Worm (Caenorhabditis elegans) whole organism, young adult: ENCODE data around the gene dars-2.

Source experiments
- C06A6.2 ChIP-seq: fragments of 200-800 bp; sonication (Bioruptor generic); conservative IDR thresholded peaks from 2 replicates; pipeline ENCODE4 v1.3.6; 2022; ENCODE audit warnings: missing genetic modification characterization, missing compliant biosample characterization
- D2030.7 ChIP-seq: fragments of 200-800 bp; sonication (Bioruptor generic); IDR thresholded peaks from 2 replicates; pipeline ENCODE4 v1.3.6; 2022; ENCODE audit warnings: missing genetic modification reagents, missing genetic modification characterization, missing compliant biosample characterization
- F23B12.7 ChIP-seq: sonication (generic microtip); optimal IDR thresholded peaks from 2 replicates; lab custom pipeline; 2017; ENCODE audit warnings: missing genetic modification characterization, mild to moderate bottlenecking, missing compliant biosample characterization, antibody characterized with exemption, moderate library complexity; ENCODE audit not compliant: insufficient read depth
- F37B4.10 ChIP-seq: fragments of 200-800 bp; sonication (Bioruptor generic); IDR thresholded peaks from 2 replicates; pipeline ENCODE4 v1.3.6; 2022; ENCODE audit warnings: missing genetic modification characterization, missing compliant biosample characterization
- F39B2.1 ChIP-seq: fragments of 200-800 bp; sonication (Bioruptor generic); IDR thresholded peaks from 2 replicates; pipeline ENCODE4 v1.3.6; 2022; ENCODE audit warnings: missing genetic modification reagents, missing genetic modification characterization, missing compliant biosample characterization
- F49E8.2 ChIP-seq: sonication (generic microtip); optimal IDR thresholded peaks from 3 replicates; lab custom pipeline; 2017; ENCODE audit warnings: missing genetic modification characterization, mild to moderate bottlenecking, missing compliant biosample characterization, antibody characterized with exemption, moderate library complexity; ENCODE audit not compliant: insufficient read depth
- F57A8.1 ChIP-seq: fragments of 200-800 bp; sonication (Bioruptor generic); optimal IDR thresholded peaks from 2 replicates; lab custom pipeline; 2018; ENCODE audit warnings: mild to moderate bottlenecking, missing genetic modification characterization, moderate library complexity, missing compliant biosample characterization
- F57C9.4 ChIP-seq: sonication (generic microtip); optimal IDR thresholded peaks from 2 replicates; lab custom pipeline; 2017; ENCODE audit warnings: mild to moderate bottlenecking, missing genetic modification characterization, missing compliant biosample characterization
- Y56A3A.18 ChIP-seq: fragments of 200-800 bp; sonication (Bioruptor generic); IDR thresholded peaks from 2 replicates; pipeline ENCODE4 v1.3.6; 2022; ENCODE audit warnings: missing genetic modification reagents, missing genetic modification characterization, missing compliant biosample characterization
- ccch-3 ChIP-seq: fragments of 200-800 bp; sonication (Bioruptor generic); optimal IDR thresholded peaks from 2 replicates; lab custom pipeline; 2018; ENCODE audit warnings: mild to moderate bottlenecking, missing genetic modification characterization, missing compliant biosample characterization
- cebp-1 ChIP-seq, 2 experiments: fragments of 200-800 bp in 1 of 2; sonication (Bioruptor generic) in 1 of 2; sonication (generic microtip) in 1 of 2; IDR thresholded peaks in 1 of 2; optimal IDR thresholded peaks in 1 of 2; 2 replicates each; pipeline versions ENCODE4 v1.3.6 to Lab custom; 2017 to 2022; ENCODE audit warnings: missing compliant biosample characterization in 2 of 2, missing genetic modification characterization in 2 of 2, mild to moderate bottlenecking in 1 of 2, missing genetic modification reagents in 1 of 2, moderate library complexity in 1 of 2
- cebp-2 ChIP-seq: fragments of 200-800 bp; sonication (Bioruptor generic); IDR thresholded peaks from 2 replicates; pipeline ENCODE4 v1.3.6; 2022; ENCODE audit warnings: missing genetic modification characterization, missing compliant biosample characterization
- ceh-40 ChIP-seq: fragments of 200-800 bp; sonication (Bioruptor generic); IDR thresholded peaks from 2 replicates; pipeline ENCODE4 v1.3.6; 2022; ENCODE audit warnings: missing genetic modification characterization, missing compliant biosample characterization
- ceh-79 ChIP-seq: sonication (generic microtip); optimal IDR thresholded peaks from 2 replicates; lab custom pipeline; 2017; ENCODE audit warnings: mild to moderate bottlenecking, missing genetic modification characterization, missing compliant biosample characterization
- chd-7 ChIP-seq: sonication (generic microtip); optimal IDR thresholded peaks from 2 replicates; lab custom pipeline; 2016; ENCODE audit warnings: mild to moderate bottlenecking, missing genetic modification characterization, moderate library complexity, missing compliant biosample characterization
- die-1 ChIP-seq: sonication (generic microtip); optimal IDR thresholded peaks from 2 replicates; lab custom pipeline; 2016; ENCODE audit warnings: missing genotype, mild to moderate bottlenecking, missing genetic modification characterization, missing compliant biosample characterization
- dox-1 ChIP-seq: fragments of 200-800 bp; sonication (Bioruptor generic); IDR thresholded peaks from 2 replicates; pipeline ENCODE4 v1.3.6; 2022; ENCODE audit warnings: missing genetic modification reagents, missing genetic modification characterization, missing compliant biosample characterization
- dpff-1 ChIP-seq: sonication (generic microtip); optimal IDR thresholded peaks from 2 replicates; lab custom pipeline; 2017; ENCODE audit warnings: mild to moderate bottlenecking, missing genetic modification characterization, missing compliant biosample characterization
- dpl-1 ChIP-seq: fragments of 150-350 bp; optimal IDR thresholded peaks from 2 replicates; lab custom pipeline; 2014; ENCODE audit warnings: missing biosample characterization, missing genetic modification reagents, missing genetic modification characterization
- efl-1 ChIP-seq: fragments of 150-350 bp; optimal IDR thresholded peaks from 2 replicates; lab custom pipeline; 2014; ENCODE audit warnings: missing biosample characterization, missing genetic modification reagents, missing genetic modification characterization
- egl-18 ChIP-seq: fragments of 200-800 bp; sonication (Bioruptor generic); IDR thresholded peaks from 2 replicates; pipeline ENCODE4 v1.3.6; 2022; ENCODE audit warnings: missing genetic modification reagents, missing genetic modification characterization, missing compliant biosample characterization
- hmg-20 ChIP-seq: fragments of 200-800 bp; sonication (Bioruptor generic); IDR thresholded peaks from 2 replicates; pipeline ENCODE4 v1.3.6; 2022; ENCODE audit warnings: missing genetic modification reagents, missing genetic modification characterization, missing compliant biosample characterization
- let-526 ChIP-seq: fragments of 200-800 bp; sonication (Bioruptor generic); IDR thresholded peaks from 2 replicates; pipeline ENCODE4 v1.3.6; 2022; ENCODE audit warnings: missing genetic modification reagents, missing genetic modification characterization, missing compliant biosample characterization
- lin-40 ChIP-seq: sonication (generic microtip); optimal IDR thresholded peaks from 2 replicates; lab custom pipeline; 2016; ENCODE audit warnings: missing genetic modification characterization, mild to moderate bottlenecking, missing compliant biosample characterization, missing genotype, missing genetic modification reagents
- lsy-27 ChIP-seq: sonication (generic microtip); optimal IDR thresholded peaks from 2 replicates; lab custom pipeline; 2017; ENCODE audit warnings: missing genetic modification characterization, mild to moderate bottlenecking, missing compliant biosample characterization, antibody characterized with exemption, missing genotype, borderline replicate concordance; ENCODE audit not compliant: insufficient read depth
- madf-3 ChIP-seq: fragments of 200-800 bp; sonication (Bioruptor generic); IDR thresholded peaks from 2 replicates; pipeline ENCODE4 v1.3.6; 2022; ENCODE audit warnings: missing genetic modification reagents, missing genetic modification characterization, missing compliant biosample characterization
- madf-6 ChIP-seq: fragments of 200-800 bp; sonication (Bioruptor generic); IDR thresholded peaks from 2 replicates; pipeline ENCODE4 v1.3.6; 2022; ENCODE audit warnings: missing genetic modification reagents, missing genetic modification characterization, missing compliant biosample characterization
- mel-28 ChIP-seq: sonication (generic microtip); optimal IDR thresholded peaks from 2 replicates; lab custom pipeline; 2016; ENCODE audit warnings: borderline replicate concordance, mild to moderate bottlenecking, missing genetic modification characterization, missing compliant biosample characterization
- nhr-80 ChIP-seq: sonication (generic microtip); optimal IDR thresholded peaks from 2 replicates; lab custom pipeline; 2016; ENCODE audit warnings: missing genetic modification characterization, missing compliant biosample characterization
- repo-1 ChIP-seq: sonication (generic microtip); optimal IDR thresholded peaks from 2 replicates; lab custom pipeline; 2017; ENCODE audit warnings: mild to moderate bottlenecking, missing genetic modification characterization, missing compliant biosample characterization
- snpc-3.4 ChIP-seq: sonication (generic microtip); optimal IDR thresholded peaks from 2 replicates; lab custom pipeline; 2017; ENCODE audit warnings: missing genetic modification characterization, mild to moderate bottlenecking, missing compliant biosample characterization, antibody characterized with exemption, moderate library complexity, missing genotype, missing genetic modification reagents
- snpc-4 ChIP-seq, 5 experiments: fragments of 150-350 bp in 1 of 5; sonication (generic microtip) in 4 of 5; optimal IDR thresholded peaks; 2 replicates each; lab custom pipeline; 2014 to 2018; ENCODE audit warnings: missing genetic modification characterization in 5 of 5, missing biosample characterization in 3 of 5, antibody characterized with exemption in 2 of 5, mild to moderate bottlenecking in 2 of 5, missing compliant biosample characterization in 2 of 5, missing genotype in 2 of 5, moderate library complexity in 2 of 5, missing genetic modification reagents in 1 of 5
- sptf-2 ChIP-seq: fragments of 200-800 bp; sonication (Bioruptor generic); optimal IDR thresholded peaks from 2 replicates; lab custom pipeline; 2018; ENCODE audit warnings: mild to moderate bottlenecking, missing genetic modification characterization, missing compliant biosample characterization
- zfh-2 ChIP-seq: fragments of 200-800 bp; sonication (Bioruptor generic); conservative IDR thresholded peaks from 2 replicates; pipeline ENCODE4 v1.3.6; 2022; ENCODE audit warnings: missing genetic modification reagents, missing genetic modification characterization, missing compliant biosample characterization
- zim-3 ChIP-seq: sonication (generic microtip); optimal IDR thresholded peaks from 2 replicates; lab custom pipeline; 2017; ENCODE audit warnings: mild to moderate bottlenecking, missing genetic modification characterization, moderate library complexity, missing compliant biosample characterization
- ztf-22 ChIP-seq: fragments of 200-800 bp; sonication (Bioruptor generic); optimal IDR thresholded peaks from 2 replicates; lab custom pipeline; 2018; ENCODE audit warnings: mild to moderate bottlenecking, missing genetic modification characterization, moderate library complexity, missing compliant biosample characterization
- ztf-26 ChIP-seq: sonication (generic microtip); optimal IDR thresholded peaks from 2 replicates; lab custom pipeline; 2017; ENCODE audit warnings: missing genetic modification characterization, missing compliant biosample characterization
- ztf-3 ChIP-seq: fragments of 200-800 bp; sonication (Bioruptor generic); optimal IDR thresholded peaks from 2 replicates; lab custom pipeline; 2018; ENCODE audit warnings: mild to moderate bottlenecking, missing genetic modification characterization, missing compliant biosample characterization
- ztf-6 ChIP-seq: fragments of 200-800 bp; sonication (Bioruptor generic); IDR thresholded peaks from 2 replicates; pipeline ENCODE4 v1.3.6; 2022; ENCODE audit warnings: missing genetic modification reagents, missing genetic modification characterization, missing compliant biosample characterization

Gene dars-2

DNA sequence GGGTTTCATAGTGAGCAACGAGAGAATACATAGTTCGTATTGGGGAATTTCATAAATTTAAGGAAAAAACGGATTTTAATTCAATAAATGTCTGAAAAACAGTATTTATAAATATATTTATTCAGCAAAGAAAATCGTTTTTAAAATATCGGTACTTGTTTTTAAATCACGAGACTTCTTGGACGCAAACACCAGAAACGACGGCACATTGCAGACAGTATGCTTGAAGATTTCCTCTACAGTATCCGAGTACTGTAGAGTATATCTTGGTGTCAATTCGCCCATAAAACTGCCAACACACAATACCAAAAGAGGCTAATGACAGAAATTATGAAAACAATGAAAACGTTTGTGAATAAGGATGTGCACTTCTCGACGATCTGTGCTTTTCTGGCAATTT, 17.3 kb downstream of the dars-2 start (continued):
- no peak; the same call in 1 of the 2 replicates for TF ChIP-seq madf-6
- TF ChIP-seq snpc-3.4 (tag; lab: Kevin White, UChicago), result peak; percentile 24
- no peak for TF ChIP-seq let-526
- TF ChIP-seq snpc-4 (GFP tag; optimal IDR thresholded peaks at IDR 0.05; lab: Kevin White, UChicago), result no peak
- TF ChIP-seq snpc-4 (tag; optimal IDR thresholded peaks at IDR 0.05; lab: Kevin White, UChicago), result peak in 1 of 4 experiments; percentile 49
- no peak for TF ChIP-seq ceh-79 (tag; lab: Kevin White, UChicago)
- TF ChIP-seq F23B12.7 (tag; lab: Kevin White, UChicago), result peak; percentile 64
- TF ChIP-seq lsy-27, result no peak
- TF ChIP-seq ceh-40 (GFP tag; lab: Robert Waterston, UW), result no peak
- TF ChIP-seq ztf-3 (GFP tag; lab: Kevin White, UChicago), result no peak
- TF ChIP-seq dox-1, result peak; percentile 29; the same call in 1 of the 2 replicates
- TF ChIP-seq F57A8.1 (GFP tag; lab: Kevin White, UChicago), result no peak
- TF ChIP-seq dpl-1 (GFP tag; lab: Kevin White, UChicago), result peak; percentile 20

DNA sequence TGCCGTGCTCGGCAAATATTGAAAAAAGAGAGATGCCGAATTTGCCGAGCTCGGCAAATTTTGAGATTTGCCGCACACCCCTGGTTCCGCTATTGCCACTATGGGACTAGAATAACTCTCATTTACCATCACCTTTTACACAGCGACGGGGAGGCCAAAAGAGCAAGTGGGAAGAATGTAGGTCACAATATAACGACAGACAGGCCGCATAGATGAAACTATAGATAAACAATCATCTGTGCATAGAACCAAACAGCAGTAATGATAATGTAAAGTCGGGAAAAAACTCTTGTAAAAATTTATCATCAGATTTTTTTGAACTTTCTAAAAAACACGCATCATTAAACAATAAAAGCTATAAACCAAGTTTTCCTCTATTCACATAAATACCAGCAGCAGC, 19.9 kb downstream of the dars-2 start, which contains the start of gene kmo-2:
TSS of gene kmo-2 (minus strand) at position 101 of the 400 bp plus-strand sequence.
- TF ChIP-seq madf-3 (GFP tag; lab: Robert Waterston, UW), result no peak
- no peak for TF ChIP-seq die-1 (tag; lab: Kevin White, UChicago)
- TF ChIP-seq egl-18 (GFP tag; lab: Robert Waterston, UW), result no peak
- TF ChIP-seq sptf-2 (GFP tag; lab: Kevin White, UChicago), result no peak
- no peak for TF ChIP-seq chd-7
- no peak for TF ChIP-seq F57C9.4 (tag; lab: Kevin White, UChicago)
- TF ChIP-seq cebp-1 (GFP tag; IDR thresholded peaks at IDR 0.05; lab: Robert Waterston, UW), result no peak
- no peak for TF ChIP-seq cebp-1 (tag; optimal IDR thresholded peaks at IDR 0.05; lab: Kevin White, UChicago)
- TF ChIP-seq C06A6.2 (GFP tag; lab: Robert Waterston, UW), result no peak
- TF ChIP-seq dpff-1, result no peak
- TF ChIP-seq zfh-2, result no peak
- no peak for TF ChIP-seq nhr-80 (tag; lab: Kevin White, UChicago)
- no peak for TF ChIP-seq mel-28 (tag; lab: Kevin White, UChicago)
- no peak for TF ChIP-seq madf-6
- no peak for TF ChIP-seq zim-3

DNA sequence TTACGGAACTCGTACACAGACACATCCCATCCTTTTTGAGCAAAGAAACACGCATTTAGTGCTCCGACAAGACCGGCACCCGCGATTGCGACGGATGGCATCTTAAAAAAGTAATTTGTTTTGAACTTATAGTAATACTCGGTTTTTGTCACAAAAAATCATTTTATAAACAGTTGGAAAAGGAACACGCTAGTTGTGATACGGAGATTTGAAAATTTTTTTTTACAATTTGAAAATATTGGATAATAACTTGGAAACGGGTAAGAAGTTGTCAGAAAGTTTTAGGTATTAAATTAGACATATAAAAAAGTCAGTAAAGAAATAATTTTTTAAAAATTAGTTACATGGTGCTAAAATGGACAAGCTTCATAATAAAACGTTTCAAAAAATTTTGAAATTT, 21.9 kb downstream of the dars-2 start, which contains the start of gene kmo-1:
TSS of gene kmo-1 (minus strand) at position 101 of the 400 bp plus-strand sequence.
- TF ChIP-seq F49E8.2 (no peak), F37B4.10 (GFP tag; lab: Robert Waterston, UW) (no peak)

DNA sequence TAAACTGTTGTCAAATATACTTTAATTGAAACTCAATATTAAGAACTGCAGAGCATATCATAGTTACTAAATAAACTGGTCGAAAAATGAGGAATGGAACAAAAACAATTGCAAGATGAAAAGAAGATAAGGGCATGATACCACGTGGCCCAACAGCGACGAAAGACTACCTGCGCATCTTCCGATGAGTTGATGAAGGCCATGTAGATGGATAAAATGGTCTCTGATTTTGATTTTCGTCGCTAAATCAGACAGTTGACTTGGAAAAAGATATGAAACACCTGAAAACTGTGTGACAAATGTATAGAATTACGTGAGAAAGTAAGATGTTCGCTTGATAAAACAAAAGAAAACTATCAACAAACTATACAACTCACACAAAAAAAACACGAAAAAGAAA, 22.9 kb downstream of the dars-2 start:
- TF ChIP-seq lin-40 (tag; lab: Kevin White, UChicago) (no peak), hmg-20 (GFP tag; lab: Robert Waterston, UW) (no peak), F37B4.10 (GFP tag; lab: Robert Waterston, UW) (no peak), F39B2.1 (GFP tag; lab: Robert Waterston, UW) (no peak), ztf-22 (GFP tag; lab: Kevin White, UChicago) (no peak), snpc-4 (GFP tag; optimal IDR thresholded peaks at IDR 0.05; lab: Kevin White, UChicago) (no peak), snpc-4 (tag; optimal IDR thresholded peaks at IDR 0.05; lab: Kevin White, UChicago) (no peak), die-1 (tag; lab: Kevin White, UChicago) (no peak), D2030.7 (GFP tag; lab: Robert Waterston, UW) (no peak), ztf-6 (GFP tag; lab: Robert Waterston, UW) (no peak), ccch-3 (GFP tag; lab: Kevin White, UChicago) (no peak), ztf-26 (no peak), efl-1 (GFP tag; lab: Kevin White, UChicago) (no peak), Y56A3A.18 (no peak), cebp-2 (no peak), repo-1 (tag; lab: Kevin White, UChicago) (no peak)
- TF ChIP-seq, all 124 proteins: peak for 0
